Worm (Caenorhabditis elegans): Measurements from ENCODE around the gene C01G12.9.

C01G12.9 gene

DNA sequence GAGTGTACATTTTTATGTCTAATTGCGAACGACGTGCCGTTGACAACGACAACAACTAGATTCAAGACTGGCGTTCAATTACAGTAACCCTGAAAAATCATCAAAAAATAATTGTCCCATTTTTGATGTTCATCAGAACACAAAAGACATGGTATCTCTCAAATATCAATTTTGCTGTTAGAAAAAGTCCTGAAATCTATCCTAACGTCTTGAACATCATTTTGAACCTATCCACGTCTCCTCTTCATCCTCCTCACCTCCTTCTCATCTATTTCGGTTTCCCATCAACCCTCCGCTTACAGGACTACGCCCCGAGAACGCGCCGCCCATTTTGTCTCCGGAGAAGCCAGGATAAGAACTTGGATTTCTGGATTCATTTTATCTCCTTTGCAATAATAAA, 36.9 kb downstream of the C01G12.9 start, which contains the start of gene mltn-9:
TSS of gene mltn-9 (plus strand) at position 301 of the 400 bp plus-strand sequence.
- TF ChIP-seq tbx-11 (GFP tag; IDR thresholded peaks at IDR 0.05), result no peak
- no peak for TF ChIP-seq scrt-1 (GFP tag; IDR thresholded peaks at IDR 0.05)
- no peak for TF ChIP-seq hmg-4 (GFP tag; optimal IDR thresholded peaks at IDR 0.05)
- no peak for TF ChIP-seq hmbx-1 (tag; optimal IDR thresholded peaks at IDR 0.05)
- TF ChIP-seq tra-4 (tag; optimal IDR thresholded peaks at IDR 0.05), result no peak
- no peak for TF ChIP-seq ets-7 (tag; optimal IDR thresholded peaks at IDR 0.05)
- TF ChIP-seq hnd-1 (tag; optimal IDR thresholded peaks at IDR 0.05), result no peak
- TF ChIP-seq flt-1 (GFP tag; IDR thresholded peaks at IDR 0.05), result no peak
- no peak for TF ChIP-seq ceh-13 (GFP tag; optimal IDR thresholded peaks at IDR 0.05)
- no peak for TF ChIP-seq F13C5.2 (tag; optimal IDR thresholded peaks at IDR 0.05)
- TF ChIP-seq pes-1 (GFP tag; IDR thresholded peaks at IDR 0.05), result no peak
- no peak for TF ChIP-seq ceh-36 (tag; optimal IDR thresholded peaks at IDR 0.05)
- TF ChIP-seq B0310.2 (tag; optimal IDR thresholded peaks at IDR 0.05), result no peak
- TF ChIP-seq ama-1 (optimal IDR thresholded peaks at IDR 0.05), result no peak
- no peak for TF ChIP-seq sea-1 (GFP tag; conservative IDR thresholded peaks at IDR 0.05)

DNA sequence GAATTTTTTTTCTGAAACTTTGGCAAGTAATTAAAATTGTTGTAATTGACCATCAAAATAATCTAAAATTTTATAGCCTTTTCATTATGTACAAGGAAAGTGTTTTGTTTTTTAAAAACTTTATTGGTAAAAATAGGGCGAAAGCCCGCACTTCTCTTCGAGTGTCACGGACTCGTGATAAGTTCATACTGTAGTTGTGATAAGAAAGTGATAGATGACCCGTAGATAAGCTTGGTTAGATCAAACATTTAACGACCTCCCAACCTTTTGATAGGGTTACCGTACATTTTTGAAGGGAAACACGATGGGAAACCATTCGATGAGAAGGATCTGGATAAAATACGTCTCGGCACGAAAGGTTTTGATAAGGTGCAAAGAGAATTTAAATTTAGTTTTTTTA, 37.6 kb downstream of the C01G12.9 start:
- TF ChIP-seq tra-4 (tag; optimal IDR thresholded peaks at IDR 0.05) (no peak), hmg-4 (GFP tag; optimal IDR thresholded peaks at IDR 0.05) (no peak), ceh-36 (tag; optimal IDR thresholded peaks at IDR 0.05) (no peak), pes-1 (GFP tag; IDR thresholded peaks at IDR 0.05) (no peak), sea-1 (GFP tag; conservative IDR thresholded peaks at IDR 0.05) (no peak), hmbx-1 (tag; optimal IDR thresholded peaks at IDR 0.05) (no peak), F13C5.2 (tag; optimal IDR thresholded peaks at IDR 0.05) (no peak), ama-1 (optimal IDR thresholded peaks at IDR 0.05) (no peak), ets-7 (tag; optimal IDR thresholded peaks at IDR 0.05) (no peak)

DNA sequence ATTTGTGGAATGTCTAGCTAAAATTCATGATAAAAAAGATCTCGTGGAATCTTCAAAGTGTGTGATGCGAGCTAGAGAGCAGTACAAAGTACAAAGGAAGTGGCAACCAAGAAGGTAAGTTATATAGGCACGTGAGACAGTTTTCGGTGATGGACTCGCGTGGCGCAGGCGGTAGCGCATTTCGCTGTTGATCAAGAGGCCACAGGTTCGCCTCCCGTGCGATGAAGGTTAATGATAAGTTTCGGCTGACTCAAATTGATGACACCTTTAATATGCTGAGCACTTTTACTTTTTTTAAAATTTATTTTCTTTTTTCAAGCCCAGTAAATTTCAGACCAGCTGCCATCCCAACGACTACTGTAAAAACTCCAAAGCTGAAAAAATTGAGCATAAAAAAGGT, 38.1 kb downstream of the C01G12.9 start:
- no peak for TF ChIP-seq ama-1 (optimal IDR thresholded peaks at IDR 0.05)
- 0 out of 2 replicates have a peak, but pooled peaks have one; percentile 25 for TF ChIP-seq pes-1 (GFP tag; IDR thresholded peaks at IDR 0.05)

DNA sequence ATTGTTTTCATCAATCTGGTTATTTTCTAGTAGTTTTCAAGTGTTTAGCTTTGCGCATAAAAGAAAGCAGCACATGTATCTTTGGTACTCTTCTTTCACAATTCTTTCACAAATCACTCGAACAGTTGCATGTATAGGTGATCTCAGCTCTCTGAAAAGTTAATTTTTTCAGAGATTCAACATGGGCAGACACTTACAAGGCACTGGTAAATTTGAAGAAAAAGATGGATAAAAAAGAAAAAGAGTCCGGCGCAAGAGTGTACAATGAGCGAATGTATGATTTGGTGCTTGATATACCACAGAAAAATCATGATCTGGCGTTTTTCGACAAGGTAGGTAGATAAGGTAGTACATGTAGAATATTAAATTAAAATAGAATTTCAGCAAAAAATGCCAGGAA, 39.3 kb downstream of the C01G12.9 start:
- TF ChIP-seq ceh-13 (GFP tag; optimal IDR thresholded peaks at IDR 0.05) (no peak), ets-7 (tag; optimal IDR thresholded peaks at IDR 0.05) (no peak), pes-1 (GFP tag; IDR thresholded peaks at IDR 0.05) (no peak), tra-4 (tag; optimal IDR thresholded peaks at IDR 0.05) (no peak), tbx-11 (GFP tag; IDR thresholded peaks at IDR 0.05) (no peak)

DNA sequence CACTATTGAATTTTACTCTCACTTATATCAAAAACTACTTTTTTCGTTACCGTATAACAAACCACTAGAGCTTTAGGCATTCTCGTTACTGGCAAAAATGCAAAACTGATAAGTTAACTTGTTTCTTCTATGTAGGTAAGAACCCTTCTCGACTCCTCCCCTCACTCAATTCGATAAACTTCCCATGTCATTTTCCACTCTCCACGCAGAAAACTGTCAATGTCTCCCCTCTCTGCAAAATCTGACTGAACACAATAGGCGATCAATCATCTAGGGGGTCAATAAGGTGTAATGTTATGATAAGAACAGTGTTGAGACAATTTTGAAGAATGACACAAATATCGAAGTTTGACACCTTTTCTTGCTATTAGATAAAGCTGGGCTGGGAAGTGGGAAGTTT, 39.9 kb downstream of the C01G12.9 start:
- TF ChIP-seq tbx-11 (GFP tag; IDR thresholded peaks at IDR 0.05) (no peak), ama-1 (optimal IDR thresholded peaks at IDR 0.05) (no peak), flt-1 (GFP tag; IDR thresholded peaks at IDR 0.05) (no peak), tra-4 (tag; optimal IDR thresholded peaks at IDR 0.05) (no peak), ets-7 (tag; optimal IDR thresholded peaks at IDR 0.05) (no peak), ceh-36 (tag; optimal IDR thresholded peaks at IDR 0.05) (no peak), aly-1 (tag; optimal IDR thresholded peaks at IDR 0.05) (no peak), hnd-1 (tag; optimal IDR thresholded peaks at IDR 0.05) (no peak), ceh-13 (GFP tag; optimal IDR thresholded peaks at IDR 0.05) (no peak), pes-1 (GFP tag; IDR thresholded peaks at IDR 0.05) (no peak), B0310.2 (tag; optimal IDR thresholded peaks at IDR 0.05) (no peak), scrt-1 (GFP tag; IDR thresholded peaks at IDR 0.05) (no peak), tbx-37 (GFP tag; conservative IDR thresholded peaks at IDR 0.05) (no peak), F13C5.2 (tag; optimal IDR thresholded peaks at IDR 0.05) (no peak)

DNA sequence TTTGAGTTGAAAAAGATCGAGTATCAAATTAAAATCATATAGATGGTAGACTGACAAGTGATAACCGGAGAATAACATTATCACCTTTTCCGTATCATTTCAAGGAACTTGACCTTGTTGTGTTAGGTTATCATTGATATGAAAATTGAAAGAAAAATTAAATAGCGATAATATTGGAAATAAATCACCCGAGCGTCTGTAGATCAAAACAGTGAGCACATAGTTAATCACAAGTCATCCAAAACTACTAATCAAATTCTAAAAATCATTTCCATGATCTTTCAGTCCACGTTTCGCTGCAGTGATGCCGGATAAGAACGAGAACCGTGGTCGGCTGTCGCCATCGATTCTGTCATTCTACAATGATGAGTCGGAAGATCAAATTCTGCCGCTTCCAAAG, 41.0 kb downstream of the C01G12.9 start:
- TF ChIP-seq tbx-37 (GFP tag; conservative IDR thresholded peaks at IDR 0.05) (no peak), tbx-11 (GFP tag; IDR thresholded peaks at IDR 0.05) (no peak), aly-1 (tag; optimal IDR thresholded peaks at IDR 0.05) (no peak), B0310.2 (tag; optimal IDR thresholded peaks at IDR 0.05) (no peak), hmg-4 (GFP tag; optimal IDR thresholded peaks at IDR 0.05) (no peak), hnd-1 (tag; optimal IDR thresholded peaks at IDR 0.05) (no peak), pes-1 (GFP tag; IDR thresholded peaks at IDR 0.05) (no peak), ets-7 (tag; optimal IDR thresholded peaks at IDR 0.05) (no peak), F13C5.2 (tag; optimal IDR thresholded peaks at IDR 0.05) (no peak), ceh-13 (GFP tag; optimal IDR thresholded peaks at IDR 0.05) (no peak), ceh-36 (tag; optimal IDR thresholded peaks at IDR 0.05) (no peak), tra-4 (tag; optimal IDR thresholded peaks at IDR 0.05) (no peak), sea-1 (GFP tag; conservative IDR thresholded peaks at IDR 0.05) (no peak), ama-1 (optimal IDR thresholded peaks at IDR 0.05) (no peak), flt-1 (GFP tag; IDR thresholded peaks at IDR 0.05) (no peak), scrt-1 (GFP tag; IDR thresholded peaks at IDR 0.05) (no peak), hmbx-1 (tag; optimal IDR thresholded peaks at IDR 0.05) (no peak)

DNA sequence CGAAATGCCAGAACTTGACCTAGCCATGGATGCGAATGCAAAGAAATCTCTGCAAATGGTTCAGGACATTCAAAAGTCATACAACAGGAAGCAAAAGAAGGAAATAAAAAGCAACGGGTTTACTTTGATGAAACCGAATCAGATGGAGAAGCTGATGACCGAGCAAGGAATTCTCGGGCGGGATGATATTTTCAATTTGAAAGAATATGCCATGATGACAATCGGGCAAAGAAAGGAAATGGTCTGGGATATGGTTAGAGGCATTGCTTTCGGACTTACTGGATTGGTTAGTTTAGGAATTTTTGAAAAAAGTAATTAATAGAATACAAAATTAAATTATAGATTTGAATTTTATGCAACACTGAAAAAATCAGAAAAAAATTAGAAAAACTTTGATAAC, 41.9 kb downstream of the C01G12.9 start:
- TF ChIP-seq B0310.2 (tag; optimal IDR thresholded peaks at IDR 0.05) (no peak), F13C5.2 (tag; optimal IDR thresholded peaks at IDR 0.05) (no peak), ceh-36 (tag; optimal IDR thresholded peaks at IDR 0.05) (no peak), pes-1 (GFP tag; IDR thresholded peaks at IDR 0.05) (no peak), scrt-1 (GFP tag; IDR thresholded peaks at IDR 0.05) (no peak), tbx-37 (GFP tag; conservative IDR thresholded peaks at IDR 0.05) (no peak), aly-1 (tag; optimal IDR thresholded peaks at IDR 0.05) (no peak), ceh-13 (GFP tag; optimal IDR thresholded peaks at IDR 0.05) (no peak), hnd-1 (tag; optimal IDR thresholded peaks at IDR 0.05) (no peak), tra-4 (tag; optimal IDR thresholded peaks at IDR 0.05) (no peak), sea-1 (GFP tag; conservative IDR thresholded peaks at IDR 0.05) (no peak)

DNA sequence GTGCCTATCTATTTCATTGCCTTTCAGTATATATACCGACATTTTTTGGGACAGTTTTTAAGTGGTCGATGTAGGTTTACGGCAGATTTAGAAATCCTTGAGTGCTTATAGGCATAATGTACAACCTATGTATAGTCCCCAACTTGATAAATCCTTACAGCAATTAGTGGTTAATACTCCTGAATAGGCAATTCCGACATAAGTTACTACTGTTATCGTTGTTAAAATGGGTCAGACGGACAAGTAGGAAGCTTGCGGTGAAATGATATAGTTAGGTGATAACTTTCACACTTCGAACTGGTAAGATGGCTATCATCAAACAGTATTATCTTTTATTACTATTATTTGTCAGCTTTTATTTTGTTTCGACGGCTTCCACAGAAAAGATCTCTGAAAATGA, 43.9 kb downstream of the C01G12.9 start, which contains the start of gene mltn-10:
TSS of gene mltn-10 (plus strand) at position 301 of the 400 bp plus-strand sequence.
- TF ChIP-seq aly-1 (tag; optimal IDR thresholded peaks at IDR 0.05) (no peak), sea-1 (GFP tag; conservative IDR thresholded peaks at IDR 0.05) (no peak), tra-4 (tag; optimal IDR thresholded peaks at IDR 0.05) (no peak), pes-1 (GFP tag; IDR thresholded peaks at IDR 0.05) (no peak), ama-1 (optimal IDR thresholded peaks at IDR 0.05) (no peak), tbx-37 (GFP tag; conservative IDR thresholded peaks at IDR 0.05) (no peak), F13C5.2 (tag; optimal IDR thresholded peaks at IDR 0.05) (no peak), ets-7 (tag; optimal IDR thresholded peaks at IDR 0.05) (no peak), flt-1 (GFP tag; IDR thresholded peaks at IDR 0.05) (no peak), tbx-11 (GFP tag; IDR thresholded peaks at IDR 0.05) (no peak), ceh-13 (GFP tag; optimal IDR thresholded peaks at IDR 0.05) (no peak), hmg-4 (GFP tag; optimal IDR thresholded peaks at IDR 0.05) (no peak), hnd-1 (tag; optimal IDR thresholded peaks at IDR 0.05) (no peak), scrt-1 (GFP tag; IDR thresholded peaks at IDR 0.05) (no peak), B0310.2 (tag; optimal IDR thresholded peaks at IDR 0.05) (no peak), hmbx-1 (tag; optimal IDR thresholded peaks at IDR 0.05) (no peak), ceh-36 (tag; optimal IDR thresholded peaks at IDR 0.05) (no peak)

Data from whole organism, early embryonic.